Fruit fly (Drosophila melanogaster) whole organism, embryonic: ENCODE measurements around the gene CG12659.

ENCODE experiments used
- CG10543 ChIP-seq: fragments of 200-800 bp; sonication (Bioruptor generic); optimal IDR thresholded peaks from 3 replicates; lab custom pipeline; 2017; ENCODE audit warnings: missing biosample characterization, mild to moderate bottlenecking, missing genetic modification characterization, moderate library complexity
- CG11085 ChIP-seq: fragments of 200-800 bp; sonication (Bioruptor generic); IDR thresholded peaks from 2 replicates; pipeline ENCODE4 v1.3.6; 2022; ENCODE audit warnings: missing biosample characterization, missing genetic modification characterization
- CG11247 ChIP-seq: fragments of 200-800 bp; sonication (Bioruptor generic); IDR thresholded peaks from 2 replicates; pipeline ENCODE4 v1.3.6; 2022; ENCODE audit warnings: missing biosample characterization, missing genetic modification characterization
- CG11560 ChIP-seq: fragments of 200-800 bp; sonication (Bioruptor generic); IDR thresholded peaks from 3 replicates; pipeline ENCODE4 v1.3.6; 2022; ENCODE audit warnings: missing biosample characterization, missing genetic modification characterization
- CG12071 ChIP-seq: fragments of 200-800 bp; sonication (Bioruptor generic); optimal IDR thresholded peaks from 3 replicates; lab custom pipeline; 2018; ENCODE audit warnings: missing biosample characterization, mild to moderate bottlenecking, missing genetic modification characterization
- CG12104 ChIP-seq: fragments of 200-800 bp; sonication (Bioruptor generic); optimal IDR thresholded peaks from 3 replicates; lab custom pipeline; 2016; ENCODE audit warnings: missing biosample characterization, missing genetic modification characterization
- CG13775 ChIP-seq: fragments of 200-800 bp; sonication (Bioruptor generic); optimal IDR thresholded peaks from 3 replicates; lab custom pipeline; 2017; ENCODE audit warnings: missing biosample characterization, mild to moderate bottlenecking, missing genetic modification characterization
- CG17186 ChIP-seq: fragments of 200-800 bp; sonication (Bioruptor generic); optimal IDR thresholded peaks from 3 replicates; lab custom pipeline; 2017; ENCODE audit warnings: missing biosample characterization, missing genetic modification reagents, missing genetic modification characterization
- CG17359 ChIP-seq: fragments of 200-800 bp; sonication (Bioruptor generic); optimal IDR thresholded peaks from 3 replicates; lab custom pipeline; 2018; ENCODE audit warnings: missing biosample characterization, mild to moderate bottlenecking, missing genetic modification characterization, moderate library complexity
- CG17385 ChIP-seq: fragments of 200-800 bp; sonication (Bioruptor generic); optimal IDR thresholded peaks from 3 replicates; lab custom pipeline; 2018; ENCODE audit warnings: missing biosample characterization, mild to moderate bottlenecking, missing genetic modification characterization
- CG17802 ChIP-seq: fragments of 200-800 bp; sonication (Bioruptor generic); optimal IDR thresholded peaks from 2 replicates; lab custom pipeline; 2018; ENCODE audit warnings: missing biosample characterization, mild to moderate bottlenecking, missing genetic modification characterization, moderate library complexity
- CG17829 ChIP-seq: fragments of 200-800 bp; optimal IDR thresholded peaks from 2 replicates; lab custom pipeline; 2019; ENCODE audit warnings: missing biosample characterization, mild to moderate bottlenecking, missing genetic modification characterization, moderate library complexity
- CG2129 ChIP-seq: fragments of 200-800 bp; sonication (Bioruptor generic); IDR thresholded peaks from 2 replicates; pipeline ENCODE4 v1.3.6; 2022; ENCODE audit warnings: missing biosample characterization, missing genetic modification characterization; ENCODE audit not compliant: partially characterized antibody
- CG2875 ChIP-seq: fragments of 200-800 bp; sonication (Bioruptor generic); optimal IDR thresholded peaks from 2 replicates; lab custom pipeline; 2017; ENCODE audit warnings: missing biosample characterization, mild to moderate bottlenecking, missing genetic modification characterization, missing genetic modification reagents
- CG4282 ChIP-seq: fragments of 200-800 bp; sonication (Bioruptor generic); optimal IDR thresholded peaks from 2 replicates; lab custom pipeline; 2016; ENCODE audit warnings: missing biosample characterization, missing genetic modification characterization
- CG4424 ChIP-seq: fragments of 200-800 bp; sonication (Bioruptor generic); optimal IDR thresholded peaks from 3 replicates; lab custom pipeline; 2016; ENCODE audit warnings: missing biosample characterization, missing genetic modification characterization
- CG5245 ChIP-seq: fragments of 200-800 bp; sonication (Bioruptor generic); optimal IDR thresholded peaks from 3 replicates; lab custom pipeline; 2016; ENCODE audit warnings: missing biosample characterization, missing genetic modification characterization
- CG6689 ChIP-seq: fragments of 200-800 bp; sonication (Bioruptor generic); IDR thresholded peaks from 2 replicates; pipeline ENCODE4 v1.3.6; 2022; ENCODE audit warnings: missing biosample characterization, missing genetic modification characterization
- CG6854 ChIP-seq: fragments of 200-800 bp; sonication (Bioruptor generic); optimal IDR thresholded peaks from 3 replicates; lab custom pipeline; 2017; ENCODE audit warnings: missing biosample characterization, mild to moderate bottlenecking, missing genetic modification characterization
- CG8478 ChIP-seq: fragments of >200 bp; optimal IDR thresholded peaks from 2 replicates; lab custom pipeline; 2018
- CG8765 ChIP-seq: fragments of 200-800 bp; sonication (Bioruptor generic); IDR thresholded peaks from 2 replicates; pipeline ENCODE4 v1.3.6; 2022; ENCODE audit warnings: missing biosample characterization, missing genetic modification characterization
- Dad ChIP-seq: fragments of 200-800 bp; sonication (Bioruptor generic); optimal IDR thresholded peaks from 3 replicates; lab custom pipeline; 2016; ENCODE audit warnings: missing biosample characterization, missing genetic modification characterization
- Deaf1 ChIP-seq: fragments of 200-800 bp; optimal IDR thresholded peaks from 3 replicates; lab custom pipeline; 2019; ENCODE audit warnings: missing biosample characterization, mild to moderate bottlenecking, missing genetic modification characterization, moderate library complexity
- E2f2 ChIP-seq: fragments of 200-800 bp; sonication (Bioruptor generic); IDR thresholded peaks from 2 replicates; pipeline ENCODE4 v1.3.6; 2022; ENCODE audit warnings: missing biosample characterization, missing genetic modification characterization
- H15 ChIP-seq: fragments of 200-800 bp; sonication (Bioruptor generic); IDR thresholded peaks from 3 replicates; pipeline ENCODE4 v1.3.6; 2022; ENCODE audit warnings: missing biosample characterization, missing genetic modification characterization
- Mad ChIP-seq: fragments of 200-800 bp; sonication (Bioruptor generic); optimal IDR thresholded peaks from 2 replicates; lab custom pipeline; 2016; ENCODE audit warnings: missing biosample characterization, missing genetic modification characterization
- NC2β ChIP-seq: fragments of 200-800 bp; sonication (Bioruptor generic); optimal IDR thresholded peaks from 2 replicates; lab custom pipeline; 2016; ENCODE audit warnings: missing biosample characterization, missing genetic modification characterization
- Xbp1 ChIP-seq: fragments of 200-800 bp; sonication (Bioruptor generic); optimal IDR thresholded peaks from 3 replicates; lab custom pipeline; 2016; ENCODE audit warnings: missing biosample characterization, mild to moderate bottlenecking, missing genetic modification characterization
- ac ChIP-seq: fragments of 200-800 bp; sonication (Bioruptor generic); optimal IDR thresholded peaks from 3 replicates; lab custom pipeline; 2017; ENCODE audit warnings: missing biosample characterization, mild to moderate bottlenecking, missing genetic modification characterization
- ap ChIP-seq: fragments of 200-800 bp; sonication (Bioruptor generic); IDR thresholded peaks from 2 replicates; pipeline ENCODE4 v1.3.6; 2022; ENCODE audit warnings: missing biosample characterization, missing genetic modification characterization
- ash1 ChIP-seq: fragments of 200-800 bp; sonication (Bioruptor generic); optimal IDR thresholded peaks from 2 replicates; lab custom pipeline; 2018; ENCODE audit warnings: missing biosample characterization, mild to moderate bottlenecking, missing genetic modification characterization
- cato ChIP-seq: fragments of 200-800 bp; sonication (Bioruptor generic); optimal IDR thresholded peaks from 2 replicates; lab custom pipeline; 2016; ENCODE audit warnings: missing biosample characterization, missing genetic modification characterization, borderline replicate concordance
- chn ChIP-seq: fragments of 200-800 bp; sonication (Bioruptor generic); optimal IDR thresholded peaks from 2 replicates; lab custom pipeline; 2016; ENCODE audit warnings: missing biosample characterization, missing genetic modification characterization
- croc ChIP-seq: fragments of 200-800 bp; sonication (Bioruptor generic); conservative IDR thresholded peaks from 3 replicates; pipeline ENCODE4 v1.3.6; 2022; ENCODE audit warnings: missing biosample characterization, missing genetic modification characterization
- disco-r ChIP-seq: fragments of 200-800 bp; sonication (Bioruptor generic); optimal IDR thresholded peaks from 2 replicates; lab custom pipeline; 2016; ENCODE audit warnings: missing biosample characterization, missing genetic modification characterization
- dpn ChIP-seq, 2 experiments: fragments of 200-800 bp; sonication (Bioruptor generic); optimal IDR thresholded peaks; 3 replicates each; lab custom pipeline; 2016; ENCODE audit warnings: missing biosample characterization in 2 of 2, missing genetic modification characterization in 2 of 2
- ems ChIP-seq: fragments of 200-800 bp; sonication (Bioruptor generic); optimal IDR thresholded peaks from 3 replicates; lab custom pipeline; 2016; ENCODE audit warnings: missing biosample characterization, missing genetic modification characterization
- fd3F ChIP-seq: fragments of 200-800 bp; sonication (Bioruptor generic); optimal IDR thresholded peaks from 2 replicates; lab custom pipeline; 2018; ENCODE audit warnings: missing biosample characterization, mild to moderate bottlenecking, missing genetic modification characterization, moderate library complexity
- gem ChIP-seq: fragments of 200-800 bp; sonication (Bioruptor generic); optimal IDR thresholded peaks from 2 replicates; lab custom pipeline; 2019; ENCODE audit warnings: missing biosample characterization, mild to moderate bottlenecking, missing genetic modification characterization, moderate library complexity
- mam ChIP-seq: fragments of 200-800 bp; sonication (Bioruptor generic); optimal IDR thresholded peaks from 3 replicates; lab custom pipeline; 2016; ENCODE audit warnings: missing biosample characterization, missing genetic modification characterization
- nom ChIP-seq: fragments of 200-800 bp; sonication (Bioruptor generic); optimal IDR thresholded peaks from 2 replicates; lab custom pipeline; 2017; ENCODE audit warnings: missing biosample characterization, missing genetic modification characterization, mild to moderate bottlenecking, moderate library complexity, missing genetic modification reagents
- p53 ChIP-seq: fragments of 200-800 bp; sonication (Bioruptor generic); optimal IDR thresholded peaks from 2 replicates; lab custom pipeline; 2016; ENCODE audit warnings: missing biosample characterization, missing genetic modification characterization
- psq ChIP-seq: fragments of 200-800 bp; sonication (Bioruptor generic); optimal IDR thresholded peaks from 2 replicates; lab custom pipeline; 2017; ENCODE audit warnings: missing biosample characterization, missing genetic modification characterization
- pzg ChIP-seq: fragments of 200-800 bp; sonication (Bioruptor generic); optimal IDR thresholded peaks from 3 replicates; lab custom pipeline; 2018; ENCODE audit warnings: missing biosample characterization, mild to moderate bottlenecking, missing genetic modification characterization, moderate library complexity
- tgo ChIP-seq: fragments of 200-800 bp; sonication (Bioruptor generic); IDR thresholded peaks from 3 replicates; pipeline ENCODE4 v1.3.6; 2022; ENCODE audit warnings: missing biosample characterization, missing genetic modification characterization
- toy ChIP-seq: fragments of 200-800 bp; sonication (Bioruptor generic); IDR thresholded peaks from 2 replicates; pipeline ENCODE4 v1.3.6; 2022; ENCODE audit warnings: missing biosample characterization, missing genetic modification characterization
- tup ChIP-seq: fragments of 200-800 bp; sonication (Bioruptor generic); optimal IDR thresholded peaks from 2 replicates; lab custom pipeline; 2016; ENCODE audit warnings: missing biosample characterization, mild to moderate bottlenecking, missing genetic modification characterization, moderate library complexity
- unc-4 ChIP-seq: fragments of 200-800 bp; sonication (Bioruptor generic); IDR thresholded peaks from 2 replicates; pipeline ENCODE4 v1.3.6; 2022; ENCODE audit warnings: missing biosample characterization, missing genetic modification characterization; ENCODE audit not compliant: partially characterized antibody
- vfl ChIP-seq: fragments of 200-800 bp; sonication (Bioruptor generic); optimal IDR thresholded peaks from 2 replicates; lab custom pipeline; 2016; ENCODE audit warnings: missing biosample characterization, missing genetic modification characterization
- wdn ChIP-seq: fragments of 200-800 bp; sonication (Bioruptor generic); IDR thresholded peaks from 2 replicates; pipeline ENCODE4 v1.3.6; 2022; ENCODE audit warnings: missing biosample characterization, missing genetic modification characterization
- wek ChIP-seq: fragments of 200-800 bp; sonication (Bioruptor generic); optimal IDR thresholded peaks from 3 replicates; lab custom pipeline; 2018; ENCODE audit warnings: missing biosample characterization, mild to moderate bottlenecking, missing genetic modification characterization, moderate library complexity
- zf30C ChIP-seq: fragments of 200-800 bp; sonication (Bioruptor generic); optimal IDR thresholded peaks from 3 replicates; lab custom pipeline; 2018; ENCODE audit warnings: missing biosample characterization, mild to moderate bottlenecking, missing genetic modification characterization

CG12659 gene

dm6 chrX:8558762-8559172 lies 32.8 kb downstream of the CG12659 start, which contains the start of gene IntS4 (continued):
- TF ChIP-seq CG17385: peak; percentile 33
- TF ChIP-seq ac (GFP tag; lab: Kevin White, UChicago): no peak
- no peak for TF ChIP-seq CG2875
- TF ChIP-seq E2f2 (GFP tag; lab: Robert Waterston, UW): peak; percentile 50
- TF ChIP-seq zf30C (GFP tag; lab: Kevin White, UChicago): no peak
- no peak for TF ChIP-seq wek (GFP tag; lab: Kevin White, UChicago)
- TF ChIP-seq CG11247: 0 out of 2 replicates have a peak, but pooled peaks have one; percentile 52
- TF ChIP-seq CG13775: peak; percentile 73
- no peak for TF ChIP-seq CG8478
- TF ChIP-seq psq (GFP tag; lab: Kevin White, UChicago): peak; percentile 98
- TF ChIP-seq CG17186 (GFP tag; lab: Kevin White, UChicago): peak; percentile 67
- TF ChIP-seq wdn (GFP tag; lab: Robert Waterston, UW): 0 out of 2 replicates have a peak, but pooled peaks have one; percentile 17
- no peak for TF ChIP-seq CG12071 (GFP tag; lab: Kevin White, UChicago)
- peak; percentile 96 for TF ChIP-seq unc-4
- TF ChIP-seq disco-r (GFP tag; lab: Kevin White, UChicago): no peak
- peak; percentile 46 for TF ChIP-seq Mad (GFP tag; lab: Kevin White, UChicago)
- peak; percentile 70 for TF ChIP-seq Xbp1
- TF ChIP-seq NC2β (GFP tag; lab: Kevin White, UChicago): no peak
- peak; percentile 49 for TF ChIP-seq chn (GFP tag; lab: Kevin White, UChicago)
- TF ChIP-seq gem (tag; lab: Kevin White, UChicago): peak; percentile 77
- peak; percentile 71 for TF ChIP-seq vfl (GFP tag; lab: Kevin White, UChicago)
- TF ChIP-seq CG2129: peak; percentile 89
- peak; percentile 82 for TF ChIP-seq CG10543 (GFP tag; lab: Kevin White, UChicago)
- TF ChIP-seq CG17359: peak; percentile 36
- TF ChIP-seq CG12104 (GFP tag; lab: Kevin White, UChicago): peak; percentile 26
- no peak for TF ChIP-seq CG8765
- no peak for TF ChIP-seq CG4282 (GFP tag; lab: Kevin White, UChicago)
- peak; percentile 34 for TF ChIP-seq Dad (GFP tag; lab: Kevin White, UChicago)
- no peak for TF ChIP-seq H15 (GFP tag; lab: Robert Waterston, UW)
- TF ChIP-seq nom (GFP tag; lab: Kevin White, UChicago): peak; percentile 21
- TF ChIP-seq Deaf1: no peak
- peak; percentile 55 for TF ChIP-seq CG6689 (GFP tag; lab: Robert Waterston, UW)
- peak; percentile 67 for TF ChIP-seq CG4424 (GFP tag; lab: Kevin White, UChicago)
- TF ChIP-seq pzg (GFP tag; lab: Kevin White, UChicago): peak; percentile 59
- peak; percentile 68; the same call in 1 of the 2 replicates for TF ChIP-seq CG11085 (GFP tag; lab: Robert Waterston, UW)
- no peak for TF ChIP-seq ap (GFP tag; lab: Robert Waterston, UW)
- no peak for TF ChIP-seq CG11560 (tag; lab: Robert Waterston, UW)
- TF ChIP-seq CG17802 (tag; lab: Kevin White, UChicago): no peak
- TF ChIP-seq tgo: peak; percentile 53
- TF ChIP-seq croc (GFP tag; lab: Robert Waterston, UW): no peak
- TF ChIP-seq ash1 (GFP tag; lab: Kevin White, UChicago): no peak
- TF ChIP-seq fd3F (GFP tag; lab: Kevin White, UChicago): peak; percentile 47
- TF ChIP-seq tup (GFP tag; lab: Kevin White, UChicago): peak; percentile 25
- TF ChIP-seq dpn (GFP tag; optimal IDR thresholded peaks at IDR 0.05; lab: Kevin White, UChicago): peak; percentile 39 to 82
- TF ChIP-seq mam (GFP tag; lab: Kevin White, UChicago): peak; percentile 61
- TF ChIP-seq p53 (GFP tag; lab: Kevin White, UChicago): no peak
- TF ChIP-seq CG6854: no peak
- peak; percentile 46 for TF ChIP-seq ems (GFP tag; lab: Kevin White, UChicago)
- TF ChIP-seq CG17829 (tag; lab: Kevin White, UChicago): peak; percentile 78
- no peak for TF ChIP-seq toy
- TF ChIP-seq cato (GFP tag; lab: Kevin White, UChicago): no peak
- TF ChIP-seq CG5245 (GFP tag; lab: Kevin White, UChicago): peak; percentile 4
